Worm (Caenorhabditis elegans): ENCODE data around the gene M117.6.
A peak's percentile ranks its signal among the peaks of the same experiment; 100 is the strongest.

The M117.6 gene

DNA sequence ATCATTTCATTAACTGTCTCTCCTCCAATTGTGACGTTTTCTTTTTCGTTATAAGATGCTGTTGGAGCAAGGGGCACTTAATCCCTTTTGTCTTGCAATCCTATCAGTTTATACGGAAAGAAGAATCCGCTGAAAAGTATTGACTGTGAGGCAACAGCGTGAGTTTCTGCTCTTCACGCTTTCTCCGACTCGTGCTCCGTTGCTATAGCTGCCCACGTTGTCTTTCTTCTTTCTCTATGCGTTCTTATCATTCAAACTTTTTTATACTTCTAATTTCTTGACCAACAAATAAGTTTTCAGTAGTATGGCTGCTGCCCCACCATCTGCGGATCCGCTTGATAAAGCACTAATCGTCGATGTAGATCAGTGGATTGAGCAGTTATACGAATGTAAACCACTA, 30.2 kb upstream of the M117.6 start, which contains the start of gene let-92:
TSS of gene let-92 (plus strand) at position 301 of the 400 bp plus-strand sequence.
- TF ChIP-seq nfya-1 (tag; optimal IDR thresholded peaks at IDR 0.05; ENCODE audit: borderline replicate concordance, insufficient read depth) (no peak), ekl-4 (GFP tag; IDR thresholded peaks at IDR 0.05) (no peak), T26A5.8 (tag; optimal IDR thresholded peaks at IDR 0.05) (no peak), Y53F4B.3 (GFP tag; IDR thresholded peaks at IDR 0.05) (no peak), F57C9.4 (tag; optimal IDR thresholded peaks at IDR 0.05) (no peak), madf-10 (tag; optimal IDR thresholded peaks at IDR 0.05) (no peak), die-1 (tag; optimal IDR thresholded peaks at IDR 0.05) (no peak), attf-6 (GFP tag; IDR thresholded peaks at IDR 0.05) (no peak), F33H1.4 (GFP tag; IDR thresholded peaks at IDR 0.05) (no peak), lag-1 (GFP tag; IDR thresholded peaks at IDR 0.05) (no peak), ztf-25 (GFP tag; IDR thresholded peaks at IDR 0.05) (no peak)

DNA sequence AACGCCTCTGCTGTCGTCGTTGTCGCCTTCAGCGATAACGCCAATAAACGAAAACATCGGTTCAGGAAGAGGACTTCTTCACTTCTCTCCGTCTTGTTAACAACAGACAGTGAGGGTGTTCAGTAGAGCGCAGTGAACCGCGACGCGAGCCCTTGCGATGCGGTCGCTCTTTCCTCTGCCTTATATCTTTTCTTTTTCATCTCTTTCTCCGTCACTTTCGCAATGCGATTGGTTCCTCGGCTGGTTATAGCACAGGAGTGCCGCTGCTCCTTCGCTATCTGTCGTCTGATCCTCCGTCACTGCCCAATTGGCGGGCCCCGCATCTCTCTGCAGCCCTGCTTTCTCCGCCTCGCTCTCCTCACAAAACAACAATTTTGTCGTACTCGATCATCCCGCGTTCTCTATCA, 29.2 kb upstream of the M117.6 start:
- no peak for TF ChIP-seq sdz-38 (tag; optimal IDR thresholded peaks at IDR 0.05)
- no peak for TF ChIP-seq ets-4 (GFP tag; optimal IDR thresholded peaks at IDR 0.05)
- TF ChIP-seq F22D6.2 (tag; optimal IDR thresholded peaks at IDR 0.05) = no peak
- TF ChIP-seq nhr-179 (tag; optimal IDR thresholded peaks at IDR 0.05) = no peak
- TF ChIP-seq fkh-3 (tag; optimal IDR thresholded peaks at IDR 0.05) = no peak
- no peak for TF ChIP-seq F57C9.4 (tag; optimal IDR thresholded peaks at IDR 0.05)
- TF ChIP-seq ztf-22 (GFP tag; optimal IDR thresholded peaks at IDR 0.05) = no peak
- TF ChIP-seq aptf-2 (GFP tag; conservative IDR thresholded peaks at IDR 0.05) = no peak
- peak; percentile 27 for TF ChIP-seq chd-7 (tag; optimal IDR thresholded peaks at IDR 0.05)
- no peak for TF ChIP-seq madf-8 (GFP tag; conservative IDR thresholded peaks at IDR 0.05)
- no peak for TF ChIP-seq aptf-3 (GFP tag; IDR thresholded peaks at IDR 0.05)
- TF ChIP-seq ZK185.1 (tag; optimal IDR thresholded peaks at IDR 0.05; ENCODE audit: poor library complexity, severe bottlenecking) = no peak
- no peak for TF ChIP-seq sptf-2 (GFP tag; optimal IDR thresholded peaks at IDR 0.05)
- peak; percentile 25 for TF ChIP-seq repo-1 (tag; optimal IDR thresholded peaks at IDR 0.05)
- TF ChIP-seq F33H1.4 (GFP tag; IDR thresholded peaks at IDR 0.05) = no peak
- TF ChIP-seq snpc-1.3 (tag; optimal IDR thresholded peaks at IDR 0.05; ENCODE audit: insufficient read depth) = no peak
- TF ChIP-seq atf-7 (tag; optimal IDR thresholded peaks at IDR 0.05) = peak; percentile 29
- no peak for TF ChIP-seq lin-54 (GFP tag; optimal IDR thresholded peaks at IDR 0.05)
- peak; percentile 7 for TF ChIP-seq gei-17 (GFP tag; optimal IDR thresholded peaks at IDR 0.05)
- TF ChIP-seq snpc-1.1 (tag; optimal IDR thresholded peaks at IDR 0.05; ENCODE audit: insufficient read depth) = no peak
- peak; percentile 71; the same call in 1 of the 2 replicates for TF ChIP-seq nfyb-1 (GFP tag; IDR thresholded peaks at IDR 0.05)
- peak; percentile 56 for TF ChIP-seq zim-3 (tag; optimal IDR thresholded peaks at IDR 0.05)
- TF ChIP-seq him-1 (tag; optimal IDR thresholded peaks at IDR 0.05) = no peak
- TF ChIP-seq lag-1 (GFP tag; IDR thresholded peaks at IDR 0.05) = no peak
- TF ChIP-seq F57A8.1 (GFP tag; optimal IDR thresholded peaks at IDR 0.05) = no peak
- TF ChIP-seq lin-35 (GFP tag; optimal IDR thresholded peaks at IDR 0.05) = peak in 1 of 3 experiments; percentile 59
- peak; percentile 41 for TF ChIP-seq ztf-18 (tag; optimal IDR thresholded peaks at IDR 0.05)
- peak; percentile 82 for TF ChIP-seq ceh-27 (GFP tag; optimal IDR thresholded peaks at IDR 0.05)
- TF ChIP-seq hmg-1.2 (GFP tag; IDR thresholded peaks at IDR 0.05) = peak; percentile 56; the same call in 1 of the 2 replicates
- TF ChIP-seq bed-1 (GFP tag; IDR thresholded peaks at IDR 0.05) = no peak
- TF ChIP-seq hrde-1 (tag; optimal IDR thresholded peaks at IDR 0.05; ENCODE audit: borderline replicate concordance) = no peak
- 0 out of 2 replicates have a peak, but pooled peaks have one; percentile 43 for TF ChIP-seq Y53G8AR.9 (GFP tag; conservative IDR thresholded peaks at IDR 0.05)
- TF ChIP-seq ccch-3 (GFP tag; optimal IDR thresholded peaks at IDR 0.05) = no peak
- no peak for TF ChIP-seq D2030.7 (GFP tag; IDR thresholded peaks at IDR 0.05)
- no peak for TF ChIP-seq let-526 (GFP tag; IDR thresholded peaks at IDR 0.05)
- TF ChIP-seq athp-1 (tag; optimal IDR thresholded peaks at IDR 0.05) = peak; percentile 20
- TF ChIP-seq madf-6 (GFP tag; IDR thresholded peaks at IDR 0.05) = 0 out of 2 replicates have a peak, but pooled peaks have one; percentile 4
- no peak for TF ChIP-seq sea-2 (GFP tag; IDR thresholded peaks at IDR 0.05)
- TF ChIP-seq die-1 (tag; optimal IDR thresholded peaks at IDR 0.05) = no peak
- TF ChIP-seq ztf-28 (GFP tag; IDR thresholded peaks at IDR 0.05) = no peak

Data from whole organism, young adult.